Fruit fly (Drosophila melanogaster) whole organism, prepupa: ENCODE results near the gene Syx16.

Experiments used
- CG10631 ChIP-seq: fragments of 200-800 bp; sonication (Bioruptor generic); optimal IDR thresholded peaks from 2 replicates; lab custom pipeline; 2016; ENCODE audit warnings: missing biosample characterization, missing genetic modification characterization
- CG34406 ChIP-seq: fragments of 200-800 bp; sonication (Bioruptor generic); optimal IDR thresholded peaks from 3 replicates; lab custom pipeline; 2016; ENCODE audit warnings: missing biosample characterization, missing genetic modification characterization

dm6 chrX:20385865-20386264 is 7.7 kb downstream of the Syx16 start:
- no peak for TF ChIP-seq CG34406 (GFP tag; lab: Kevin White, UChicago)
- no peak for TF ChIP-seq CG10631 (GFP tag; lab: Kevin White, UChicago)
